Worm (Caenorhabditis elegans): ENCODE results near the gene ZK1067.3.

ZK1067.3 gene

ce11 chrII:9222969-9223368 lies at the start of gene ZK1067.3:
TSS of gene ZK1067.3 (plus strand) at chrII:9223269.
- TF ChIP-seq W03F9.2 (tag; optimal IDR thresholded peaks at IDR 0.05): no peak
- TF ChIP-seq him-1 (tag; optimal IDR thresholded peaks at IDR 0.05): no peak
- TF ChIP-seq dao-5 (tag; optimal IDR thresholded peaks at IDR 0.05): no peak

ce11 chrII:9173471-9173870 lies 49.6 kb upstream of the ZK1067.3 start:
- TF ChIP-seq W03F9.2 (tag; optimal IDR thresholded peaks at IDR 0.05) (no peak), him-1 (tag; optimal IDR thresholded peaks at IDR 0.05) (no peak), dao-5 (tag; optimal IDR thresholded peaks at IDR 0.05) (no peak)

- TF ChIP-seq him-1 (tag; optimal IDR thresholded peaks at IDR 0.05): no peak
- no peak for TF ChIP-seq dao-5 (tag; optimal IDR thresholded peaks at IDR 0.05)
- TF ChIP-seq W03F9.2 (tag; optimal IDR thresholded peaks at IDR 0.05): no peak
Measured at ce11 chrII:9176523-9176922, 46.5 kb upstream of the ZK1067.3 start.

ce11 chrII:9177080-9177479 lies 46.0 kb upstream of the ZK1067.3 start, which contains the start of the genes sec-5 and pir-1:
TSS of gene sec-5 (minus strand) at chrII:9177152.
TSS of gene pir-1 (plus strand) at chrII:9177300.
- TF ChIP-seq him-1 (tag; optimal IDR thresholded peaks at IDR 0.05): no peak
- no peak for TF ChIP-seq dao-5 (tag; optimal IDR thresholded peaks at IDR 0.05)
- TF ChIP-seq W03F9.2 (tag; optimal IDR thresholded peaks at IDR 0.05): peak; percentile 11

- TF ChIP-seq dao-5 (tag; optimal IDR thresholded peaks at IDR 0.05): no peak
- TF ChIP-seq W03F9.2 (tag; optimal IDR thresholded peaks at IDR 0.05): no peak
- no peak for TF ChIP-seq him-1 (tag; optimal IDR thresholded peaks at IDR 0.05)
Measured at ce11 chrII:9178811-9179210, 44.3 kb upstream of the ZK1067.3 start.

- TF ChIP-seq W03F9.2 (tag; optimal IDR thresholded peaks at IDR 0.05) (no peak), him-1 (tag; optimal IDR thresholded peaks at IDR 0.05) (no peak), dao-5 (tag; optimal IDR thresholded peaks at IDR 0.05) (no peak)
Measured at ce11 chrII:9181155-9181554, 41.9 kb upstream of the ZK1067.3 start.

- TF ChIP-seq dao-5 (tag; optimal IDR thresholded peaks at IDR 0.05): no peak
- TF ChIP-seq him-1 (tag; optimal IDR thresholded peaks at IDR 0.05): no peak
- no peak for TF ChIP-seq W03F9.2 (tag; optimal IDR thresholded peaks at IDR 0.05)
Measured at ce11 chrII:9185915-9186314, 37.2 kb upstream of the ZK1067.3 start.

ce11 chrII:9188380-9188779 lies 34.7 kb upstream of the ZK1067.3 start, which contains the start of gene sym-2:
TSS of gene sym-2 (minus strand) at chrII:9188480.
- TF ChIP-seq him-1 (tag; optimal IDR thresholded peaks at IDR 0.05): no peak
- no peak for TF ChIP-seq W03F9.2 (tag; optimal IDR thresholded peaks at IDR 0.05)
- TF ChIP-seq dao-5 (tag; optimal IDR thresholded peaks at IDR 0.05): no peak

ce11 chrII:9189648-9190047 lies 33.4 kb upstream of the ZK1067.3 start:
- TF ChIP-seq him-1 (tag; optimal IDR thresholded peaks at IDR 0.05) (no peak), W03F9.2 (tag; optimal IDR thresholded peaks at IDR 0.05) (no peak), dao-5 (tag; optimal IDR thresholded peaks at IDR 0.05) (no peak)

- no peak for TF ChIP-seq him-1 (tag; optimal IDR thresholded peaks at IDR 0.05)
- no peak for TF ChIP-seq W03F9.2 (tag; optimal IDR thresholded peaks at IDR 0.05)
- TF ChIP-seq dao-5 (tag; optimal IDR thresholded peaks at IDR 0.05): no peak
Measured at ce11 chrII:9190513-9191099, 32.5 kb upstream of the ZK1067.3 start.

ce11 chrII:9194195-9194594 lies 28.9 kb upstream of the ZK1067.3 start, which contains the start of gene twk-4:
TSS of gene twk-4 (minus strand) at chrII:9194295.
- no peak for TF ChIP-seq W03F9.2 (tag; optimal IDR thresholded peaks at IDR 0.05)
- TF ChIP-seq him-1 (tag; optimal IDR thresholded peaks at IDR 0.05): no peak
- no peak for TF ChIP-seq dao-5 (tag; optimal IDR thresholded peaks at IDR 0.05)

- TF ChIP-seq W03F9.2 (tag; optimal IDR thresholded peaks at IDR 0.05) (peak; percentile 44), him-1 (tag; optimal IDR thresholded peaks at IDR 0.05) (no peak)
Measured at ce11 chrII:9196325-9196724, 26.7 kb upstream of the ZK1067.3 start.

ce11 chrII:9197212-9197611 lies 25.9 kb upstream of the ZK1067.3 start, which contains the start of gene let-23:
TSS of gene let-23 (plus strand) at chrII:9197512.
- TF ChIP-seq dao-5 (tag; optimal IDR thresholded peaks at IDR 0.05) (no peak), him-1 (tag; optimal IDR thresholded peaks at IDR 0.05) (no peak), W03F9.2 (tag; optimal IDR thresholded peaks at IDR 0.05) (no peak)

ce11 chrII:9210076-9210475 lies 13.0 kb upstream of the ZK1067.3 start, which contains the start of gene ZK1067.4:
TSS of gene ZK1067.4 (plus strand) at chrII:9210376.
- TF ChIP-seq dao-5 (tag; optimal IDR thresholded peaks at IDR 0.05) (no peak), W03F9.2 (tag; optimal IDR thresholded peaks at IDR 0.05) (no peak), him-1 (tag; optimal IDR thresholded peaks at IDR 0.05) (no peak)

ce11 chrII:9211684-9212083 lies 11.4 kb upstream of the ZK1067.3 start:
- no peak for TF ChIP-seq W03F9.2 (tag; optimal IDR thresholded peaks at IDR 0.05)
- no peak for TF ChIP-seq dao-5 (tag; optimal IDR thresholded peaks at IDR 0.05)
- TF ChIP-seq him-1 (tag; optimal IDR thresholded peaks at IDR 0.05): no peak
